Worm (Caenorhabditis elegans) whole organism, L4 larva: ENCODE results near the gene W02A2.12.
A peak's percentile ranks its signal among the peaks of the same experiment; 100 is the strongest.

Experiments used
- F10B5.3 ChIP-seq: sonication (generic microtip); optimal IDR thresholded peaks from 2 replicates; lab custom pipeline; 2016; ENCODE audit warnings: mild to moderate bottlenecking, missing genetic modification characterization, missing compliant biosample characterization
- F37D6.2 ChIP-seq: sonication (generic microtip); optimal IDR thresholded peaks from 2 replicates; lab custom pipeline; 2016; ENCODE audit warnings: mild to moderate bottlenecking, missing genetic modification characterization, missing compliant biosample characterization
- R02D3.7 ChIP-seq: fragments of 150-350 bp; sonication (generic microtip); optimal IDR thresholded peaks from 3 replicates; lab custom pipeline; 2014; ENCODE audit warnings: missing biosample characterization, missing genetic modification characterization
- T20F7.1 ChIP-seq: fragments of 200-800 bp; sonication (Bioruptor generic); optimal IDR thresholded peaks from 2 replicates; lab custom pipeline; 2018; ENCODE audit warnings: mild to moderate bottlenecking, missing genetic modification characterization, missing compliant biosample characterization
- ZK546.5 ChIP-seq, 2 experiments: sonication (generic microtip); optimal IDR thresholded peaks; 2 replicates each; lab custom pipeline; 2017; ENCODE audit warnings: missing biosample characterization in 2 of 2, missing genetic modification characterization in 2 of 2
- aha-1 ChIP-seq: fragments of 150-350 bp; peaks from one replicate; lab custom pipeline; 2014; ENCODE audit warnings: missing biosample characterization, missing genetic modification characterization
- attf-4 ChIP-seq: sonication (generic microtip); optimal IDR thresholded peaks from 3 replicates; lab custom pipeline; 2017; ENCODE audit warnings: missing biosample characterization, missing genetic modification characterization
- ceh-28 ChIP-seq: fragments of 150-350 bp; optimal IDR thresholded peaks from 2 replicates; lab custom pipeline; 2014; ENCODE audit warnings: missing biosample characterization, missing genetic modification reagents, missing genetic modification characterization
- ceh-32 ChIP-seq: sonication (generic microtip); optimal IDR thresholded peaks from 2 replicates; lab custom pipeline; 2016; ENCODE audit warnings: mild to moderate bottlenecking, missing genetic modification characterization, missing compliant biosample characterization; ENCODE audit not compliant: poor library complexity
- ceh-82 ChIP-seq: sonication (generic microtip); optimal IDR thresholded peaks from 2 replicates; lab custom pipeline; 2017; ENCODE audit warnings: missing biosample characterization, missing genetic modification characterization
- daf-16 ChIP-seq, 3 experiments: sonication (generic microtip); optimal IDR thresholded peaks; 2 replicates each; lab custom pipeline; 2016 to 2017; ENCODE audit warnings: missing genetic modification characterization in 3 of 3, missing genetic modification reagents in 3 of 3, mild to moderate bottlenecking in 2 of 3, missing compliant biosample characterization in 2 of 3, missing biosample characterization in 1 of 3, moderate library complexity in 1 of 3
- dmd-6 ChIP-seq: fragments of 200-800 bp; sonication (Bioruptor generic); IDR thresholded peaks from 2 replicates; pipeline ENCODE4 v1.3.6; 2022; ENCODE audit warnings: missing genetic modification reagents, missing genetic modification characterization, missing compliant biosample characterization
- dmd-8 ChIP-seq: fragments of 200-800 bp; sonication (Bioruptor generic); IDR thresholded peaks from 2 replicates; pipeline ENCODE4 v1.3.6; 2022; ENCODE audit warnings: missing genetic modification characterization, missing compliant biosample characterization
- dve-1 ChIP-seq: sonication (generic microtip); optimal IDR thresholded peaks from 2 replicates; lab custom pipeline; 2017; ENCODE audit warnings: antibody characterized with exemption, mild to moderate bottlenecking, missing genetic modification characterization, missing compliant biosample characterization; ENCODE audit not compliant: insufficient read depth
- egl-27 ChIP-seq: sonication (generic microtip); optimal IDR thresholded peaks from 3 replicates; lab custom pipeline; 2017; ENCODE audit warnings: missing biosample characterization, missing genetic modification reagents, missing genetic modification characterization
- fos-1 ChIP-seq: fragments of 150-350 bp; optimal IDR thresholded peaks from 2 replicates; lab custom pipeline; 2014; ENCODE audit warnings: missing biosample characterization, missing genetic modification characterization
- hif-1 ChIP-seq, 2 experiments: sonication (generic microtip); optimal IDR thresholded peaks; 2 replicates each; lab custom pipeline; 2016 to 2017; ENCODE audit warnings: missing compliant biosample characterization in 2 of 2, missing genetic modification characterization in 2 of 2, missing genetic modification reagents in 2 of 2, missing genotype in 2 of 2, mild to moderate bottlenecking in 1 of 2
- hlh-11 ChIP-seq: fragments of 200-800 bp; sonication (Bioruptor generic); optimal IDR thresholded peaks from 2 replicates; lab custom pipeline; 2018; ENCODE audit warnings: mild to moderate bottlenecking, missing genetic modification characterization, missing compliant biosample characterization
- hlh-30 ChIP-seq: sonication (generic microtip); optimal IDR thresholded peaks from 2 replicates; lab custom pipeline; 2017; ENCODE audit warnings: antibody characterized with exemption, mild to moderate bottlenecking, missing genetic modification characterization, missing compliant biosample characterization; ENCODE audit not compliant: insufficient read depth
- lin-1 ChIP-seq: fragments of 200-800 bp; sonication (Bioruptor generic); IDR thresholded peaks from 2 replicates; pipeline ENCODE4 v1.3.6; 2022; ENCODE audit warnings: missing genetic modification reagents, missing genetic modification characterization, missing compliant biosample characterization
- lin-15B ChIP-seq: fragments of 150-350 bp; sonication (generic microtip); optimal IDR thresholded peaks from 3 replicates; lab custom pipeline; 2014; ENCODE audit warnings: missing biosample characterization, missing genetic modification characterization
- lin-38 ChIP-seq: fragments of 200-800 bp; sonication (Bioruptor generic); IDR thresholded peaks from 2 replicates; pipeline ENCODE4 v1.3.6; 2022; ENCODE audit warnings: missing genetic modification reagents, missing genetic modification characterization, missing compliant biosample characterization
- lin-39 ChIP-seq: fragments of 150-350 bp; optimal IDR thresholded peaks from 2 replicates; lab custom pipeline; 2014; ENCODE audit warnings: missing biosample characterization, missing genetic modification reagents, missing genetic modification characterization
- lsy-2 ChIP-seq, 2 experiments: fragments of 150-350 bp in 1 of 2; sonication (generic microtip) in 1 of 2; optimal IDR thresholded peaks; 2 replicates each; lab custom pipeline; 2014 to 2017; ENCODE audit warnings: missing biosample characterization in 2 of 2, missing genetic modification characterization in 2 of 2
- madf-5 ChIP-seq, 2 experiments: fragments of 200-800 bp; sonication (Bioruptor generic); IDR thresholded peaks; 2 replicates each; pipeline ENCODE4 v1.3.6; 2022; ENCODE audit warnings: missing compliant biosample characterization in 2 of 2, missing genetic modification characterization in 2 of 2
- mdl-1 ChIP-seq, 2 experiments: fragments of 150-350 bp in 1 of 2; sonication (generic microtip) in 1 of 2; optimal IDR thresholded peaks; 2 replicates each; lab custom pipeline; 2014 to 2017; ENCODE audit warnings: missing biosample characterization in 2 of 2, missing genetic modification characterization in 2 of 2
- mes-2 ChIP-seq: sonication (generic microtip); optimal IDR thresholded peaks from 2 replicates; lab custom pipeline; 2016; ENCODE audit warnings: missing genotype, mild to moderate bottlenecking, missing genetic modification characterization, missing compliant biosample characterization; ENCODE audit not compliant: poor library complexity, severe bottlenecking
- nhr-102 ChIP-seq: sonication (generic microtip); optimal IDR thresholded peaks from 2 replicates; lab custom pipeline; 2016; ENCODE audit warnings: mild to moderate bottlenecking, missing genetic modification characterization, moderate library complexity, missing compliant biosample characterization
- nhr-237 ChIP-seq: sonication (generic microtip); optimal IDR thresholded peaks from 2 replicates; lab custom pipeline; 2017; ENCODE audit warnings: missing biosample characterization, missing genetic modification characterization
- nhr-28 ChIP-seq: fragments of 150-350 bp; optimal IDR thresholded peaks from 2 replicates; lab custom pipeline; 2014; ENCODE audit warnings: missing biosample characterization, missing genetic modification characterization
- nhr-48 ChIP-seq: sonication (generic microtip); optimal IDR thresholded peaks from 2 replicates; lab custom pipeline; 2016; ENCODE audit warnings: mild to moderate bottlenecking, missing genetic modification characterization, missing compliant biosample characterization
- nhr-6 ChIP-seq: fragments of 150-350 bp; optimal IDR thresholded peaks from 2 replicates; lab custom pipeline; 2014; ENCODE audit warnings: missing biosample characterization, missing genetic modification characterization
- nhr-77 ChIP-seq: fragments of 150-350 bp; optimal IDR thresholded peaks from 2 replicates; lab custom pipeline; 2014; ENCODE audit warnings: missing biosample characterization, missing genetic modification characterization
- pha-4 ChIP-seq, 2 experiments: fragments of 150-350 bp in 1 of 2; fragments of 200-800 bp in 1 of 2; sonication (Bioruptor generic) in 1 of 2; IDR thresholded peaks in 1 of 2; optimal IDR thresholded peaks in 1 of 2; 2 replicates each; pipeline versions ENCODE4 v1.3.6 to Lab custom; 2014 to 2022; ENCODE audit warnings: missing genetic modification characterization in 2 of 2, missing genetic modification reagents in 2 of 2, missing biosample characterization in 1 of 2, missing compliant biosample characterization in 1 of 2
- php-3 ChIP-seq: fragments of 200-800 bp; sonication (Bioruptor generic); IDR thresholded peaks from 2 replicates; pipeline ENCODE4 v1.3.6; 2022; ENCODE audit warnings: missing genetic modification reagents, missing genetic modification characterization, missing compliant biosample characterization
- pqm-1 ChIP-seq: sonication (generic microtip); optimal IDR thresholded peaks from 2 replicates; lab custom pipeline; 2017; ENCODE audit warnings: missing biosample characterization, missing genetic modification characterization
- rbr-2 ChIP-seq: sonication (generic microtip); optimal IDR thresholded peaks from 2 replicates; lab custom pipeline; 2016; ENCODE audit warnings: missing genotype, missing genetic modification characterization, missing compliant biosample characterization
- saeg-2 ChIP-seq: fragments of 200-800 bp; sonication (Bioruptor generic); IDR thresholded peaks from 2 replicates; pipeline ENCODE4 v1.3.6; 2022; ENCODE audit warnings: missing genetic modification reagents, missing genetic modification characterization, missing compliant biosample characterization
- sdz-12 ChIP-seq: fragments of 200-800 bp; sonication (Bioruptor generic); optimal IDR thresholded peaks from 2 replicates; lab custom pipeline; 2018; ENCODE audit warnings: mild to moderate bottlenecking, missing genetic modification characterization, missing compliant biosample characterization
- snpc-4 ChIP-seq: fragments of 150-350 bp; optimal IDR thresholded peaks from 2 replicates; lab custom pipeline; 2014; ENCODE audit warnings: missing biosample characterization, missing genetic modification characterization
- spr-3 ChIP-seq: fragments of 200-800 bp; sonication (Bioruptor generic); optimal IDR thresholded peaks from 2 replicates; lab custom pipeline; 2018; ENCODE audit warnings: mild to moderate bottlenecking, missing genetic modification characterization, missing compliant biosample characterization
- tag-97 ChIP-seq: fragments of 200-800 bp; sonication (Bioruptor generic); IDR thresholded peaks from 2 replicates; pipeline ENCODE4 v1.3.6; 2022; ENCODE audit warnings: missing genetic modification characterization, missing compliant biosample characterization
- unc-130 ChIP-seq: sonication (generic microtip); optimal IDR thresholded peaks from 2 replicates; lab custom pipeline; 2016; ENCODE audit warnings: missing genetic modification reagents, missing genetic modification characterization, missing compliant biosample characterization
- unc-39 ChIP-seq: sonication (generic microtip); optimal IDR thresholded peaks from 2 replicates; lab custom pipeline; 2017; ENCODE audit warnings: missing biosample characterization, missing genetic modification characterization
- zag-1 ChIP-seq: fragments of 150-350 bp; optimal IDR thresholded peaks from 2 replicates; lab custom pipeline; 2014; ENCODE audit warnings: missing biosample characterization, missing genetic modification characterization
- zfp-2 ChIP-seq: sonication (generic microtip); optimal IDR thresholded peaks from 2 replicates; lab custom pipeline; 2016; ENCODE audit warnings: mild to moderate bottlenecking, missing genetic modification characterization, missing compliant biosample characterization
- zfp-3 ChIP-seq: fragments of 200-800 bp; sonication (Bioruptor generic); conservative IDR thresholded peaks from 2 replicates; pipeline ENCODE4 v1.3.6; 2022; ENCODE audit warnings: missing genetic modification reagents, missing genetic modification characterization, missing compliant biosample characterization
- zip-11 ChIP-seq: fragments of 200-800 bp; sonication (Bioruptor generic); IDR thresholded peaks from 2 replicates; pipeline ENCODE4 v1.3.6; 2022; ENCODE audit warnings: missing genetic modification characterization, missing compliant biosample characterization
- zip-2 ChIP-seq: fragments of 150-350 bp; optimal IDR thresholded peaks from 2 replicates; lab custom pipeline; 2014; ENCODE audit warnings: missing biosample characterization, missing genetic modification characterization

W02A2.12 gene

DNA sequence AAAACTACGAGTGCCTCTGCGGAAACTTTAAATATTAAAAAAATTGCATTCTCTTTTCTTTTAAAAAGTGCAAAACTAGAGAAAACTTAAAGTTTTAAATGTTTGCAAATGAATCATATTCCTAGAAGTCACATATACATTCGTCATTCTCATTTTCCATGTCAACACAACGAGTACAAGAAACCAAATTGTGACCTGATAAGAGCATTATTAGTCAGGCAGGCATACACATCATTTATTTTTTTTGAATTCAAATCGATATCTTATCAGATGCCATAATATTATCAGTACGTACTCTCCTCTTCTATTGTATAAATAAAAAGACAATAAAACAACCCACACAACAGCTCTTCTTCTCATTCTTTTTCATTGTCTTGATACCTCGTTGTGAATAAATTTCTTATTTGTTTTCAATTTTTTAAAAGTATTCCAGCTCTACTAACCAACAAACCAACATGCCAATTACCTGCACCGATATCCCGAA is 1.4 kb downstream of the W02A2.12 start, which contains the start of gene W02A2.9 (continued):
- TF ChIP-seq ceh-32 (tag; lab: Kevin White, UChicago) (no peak), lin-38 (GFP tag; lab: Robert Waterston, UW) (no peak), F10B5.3 (tag; lab: Kevin White, UChicago) (no peak), saeg-2 (GFP tag; lab: Robert Waterston, UW) (no peak), madf-5 (GFP tag; IDR thresholded peaks at IDR 0.05; lab: Robert Waterston, UW) (no peak), zfp-3 (no peak), R02D3.7 (tag; lab: Kevin White, UChicago) (no peak), tag-97 (GFP tag; lab: Robert Waterston, UW) (no peak), nhr-77 (tag; lab: Kevin White, UChicago) (peak; percentile 64), lin-15B (tag; lab: Kevin White, UChicago) (no peak), nhr-28 (tag; lab: Kevin White, UChicago) (peak; percentile 57), lin-1 (GFP tag; lab: Robert Waterston, UW) (no peak), spr-3 (GFP tag; lab: Kevin White, UChicago) (no peak), lsy-2 (tag; optimal IDR thresholded peaks at IDR 0.05; lab: Kevin White, UChicago) (peak; percentile 11 to 49), mes-2 (tag; lab: Kevin White, UChicago) (peak; percentile 5), sdz-12 (no peak), nhr-6 (tag; lab: Kevin White, UChicago) (no peak), nhr-48 (tag; lab: Kevin White, UChicago) (peak; percentile 41), zfp-2 (no peak), lin-39 (tag; lab: Kevin White, UChicago) (no peak), snpc-4 (no peak), unc-130 (no peak)

ce11 chrIV:13346078-13346477 is 2.6 kb downstream of the W02A2.12 start:
- TF ChIP-seq nhr-6 (tag; lab: Kevin White, UChicago) (peak; percentile 76), zip-11 (no peak), pqm-1 (tag; lab: Kevin White, UChicago) (peak; percentile 35), dmd-8 (GFP tag; lab: Robert Waterston, UW) (no peak), egl-27 (tag; lab: Kevin White, UChicago) (no peak), lin-1 (GFP tag; lab: Robert Waterston, UW) (no peak), nhr-28 (tag; lab: Kevin White, UChicago) (peak; percentile 35), ceh-28 (tag; lab: Kevin White, UChicago) (no peak), hlh-11 (tag; lab: Kevin White, UChicago) (peak; percentile 39), dve-1 (tag; lab: Kevin White, UChicago) (peak; percentile 72), F37D6.2 (tag; lab: Kevin White, UChicago) (no peak), nhr-102 (tag; lab: Kevin White, UChicago) (no peak), zip-2 (tag; lab: Kevin White, UChicago) (no peak), unc-39 (tag; lab: Kevin White, UChicago) (no peak), T20F7.1 (GFP tag; lab: Kevin White, UChicago) (no peak), attf-4 (no peak), rbr-2 (tag; lab: Kevin White, UChicago) (no peak), mdl-1 (tag; optimal IDR thresholded peaks at IDR 0.05; lab: Kevin White, UChicago) (no peak), php-3 (GFP tag; lab: Robert Waterston, UW) (no peak), ceh-82 (tag; lab: Kevin White, UChicago) (no peak), pha-4 (GFP tag; IDR thresholded peaks at IDR 0.05; lab: Robert Waterston, UW) (no peak), pha-4 (tag; optimal IDR thresholded peaks at IDR 0.05; lab: Kevin White, UChicago) (peak; percentile 90), hlh-30 (peak; percentile 34), ceh-32 (tag; lab: Kevin White, UChicago) (no peak), fos-1 (tag; lab: Kevin White, UChicago) (no peak), daf-16 (GFP tag; optimal IDR thresholded peaks at IDR 0.05; lab: Kevin White, UChicago) (no peak), daf-16 (tag; optimal IDR thresholded peaks at IDR 0.05; lab: Kevin White, UChicago) (peak; percentile 40), aha-1 (peak; percentile 40), hif-1 (tag; optimal IDR thresholded peaks at IDR 0.05; lab: Kevin White, UChicago) (no peak), zag-1 (tag; lab: Kevin White, UChicago) (no peak), F10B5.3 (tag; lab: Kevin White, UChicago) (no peak), dmd-6 (GFP tag; lab: Robert Waterston, UW) (peak; percentile 54), R02D3.7 (tag; lab: Kevin White, UChicago) (no peak), nhr-237 (tag; lab: Kevin White, UChicago) (no peak), ZK546.5 (tag; optimal IDR thresholded peaks at IDR 0.05; lab: Kevin White, UChicago) (no peak)
